Worm (Caenorhabditis elegans) whole organism, late embryonic: Measurements from ENCODE around the gene Y67D8C.9.

Experiments used
- ahr-1 ChIP-seq: sonication (generic microtip); optimal IDR thresholded peaks from 2 replicates; lab custom pipeline; 2016; ENCODE audit warnings: missing genetic modification characterization, missing compliant biosample characterization
- ceh-45 ChIP-seq: fragments of 200-800 bp; sonication (Bioruptor generic); IDR thresholded peaks from 2 replicates; pipeline ENCODE4 v1.3.6; 2022; ENCODE audit warnings: missing genetic modification reagents, missing genetic modification characterization, missing compliant biosample characterization
- elt-2 ChIP-seq: sonication (generic microtip); optimal IDR thresholded peaks from 2 replicates; lab custom pipeline; 2016; ENCODE audit warnings: missing genetic modification reagents, missing genetic modification characterization, missing compliant biosample characterization
- hlh-6 ChIP-seq: sonication (generic microtip); optimal IDR thresholded peaks from 2 replicates; lab custom pipeline; 2016; ENCODE audit warnings: missing genotype, missing genetic modification characterization, missing compliant biosample characterization
- pat-9 ChIP-seq: fragments of 200-800 bp; sonication (Bioruptor generic); optimal IDR thresholded peaks from 2 replicates; lab custom pipeline; 2018; ENCODE audit warnings: mild to moderate bottlenecking, missing genetic modification characterization, moderate library complexity, missing compliant biosample characterization
- ttx-3 ChIP-seq: sonication (generic microtip); optimal IDR thresholded peaks from 2 replicates; lab custom pipeline; 2016; ENCODE audit warnings: missing genetic modification reagents, missing genetic modification characterization, missing compliant biosample characterization

DNA sequence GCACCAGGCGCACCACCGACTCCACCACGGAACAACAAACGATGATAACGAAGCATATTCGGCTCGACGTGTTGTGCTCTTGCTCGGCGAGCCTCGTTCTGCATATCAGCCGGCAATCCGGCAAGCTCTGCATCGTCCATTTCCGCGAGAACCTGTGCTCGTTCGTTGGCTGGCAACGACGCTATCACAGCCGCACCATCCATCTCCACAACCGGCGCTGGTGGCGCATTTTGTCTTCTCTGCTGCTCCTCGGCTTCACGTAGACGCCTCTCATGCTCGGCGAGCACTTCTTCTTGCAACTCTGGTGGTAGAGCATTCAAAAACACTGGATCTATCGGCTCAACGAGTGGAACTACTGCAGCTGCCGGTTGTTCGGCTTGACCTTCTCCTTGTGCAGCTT, 48.8 kb downstream of the Y67D8C.9 start:
- TF ChIP-seq hlh-6 (tag; lab: Kevin White, UChicago), result no peak
- TF ChIP-seq ahr-1 (tag; lab: Kevin White, UChicago), result no peak
- no peak for TF ChIP-seq ttx-3 (tag; lab: Kevin White, UChicago)
- no peak for TF ChIP-seq pat-9 (tag; lab: Kevin White, UChicago)
- no peak for TF ChIP-seq elt-2 (tag; lab: Kevin White, UChicago)
- no peak for TF ChIP-seq ceh-45 (GFP tag; lab: Robert Waterston, UW)
